Fruit fly (Drosophila melanogaster) whole organism, embryonic: ENCODE data around the gene CG31871.
A peak's percentile ranks its signal among the peaks of the same experiment; 100 is the strongest.

Source experiments
- Ada2b ChIP-seq: fragments of 200-800 bp; sonication (Bioruptor generic); IDR thresholded peaks from 2 replicates; pipeline ENCODE4 v1.3.6; 2022; ENCODE audit warnings: missing biosample characterization, missing genetic modification characterization
- Asciz ChIP-seq: fragments of 200-800 bp; sonication (Bioruptor generic); optimal IDR thresholded peaks from 2 replicates; lab custom pipeline; 2017; ENCODE audit warnings: missing biosample characterization, mild to moderate bottlenecking, missing genetic modification characterization, missing genetic modification reagents
- Awh ChIP-seq: fragments of 200-800 bp; sonication (Bioruptor generic); IDR thresholded peaks from 2 replicates; pipeline ENCODE4, ENCODE4 v1.3.6; 2022; ENCODE audit warnings: missing biosample characterization, missing genetic modification characterization
- CG10267 ChIP-seq: fragments of 200-800 bp; sonication (Bioruptor generic); optimal IDR thresholded peaks from 2 replicates; lab custom pipeline; 2018; ENCODE audit warnings: missing biosample characterization, mild to moderate bottlenecking, missing genetic modification characterization, moderate library complexity
- CG10274 ChIP-seq: fragments of 200-800 bp; sonication (Bioruptor generic); optimal IDR thresholded peaks from 3 replicates; lab custom pipeline; 2017; ENCODE audit warnings: missing biosample characterization, mild to moderate bottlenecking, missing genetic modification characterization
- CG10543 ChIP-seq: fragments of 200-800 bp; sonication (Bioruptor generic); optimal IDR thresholded peaks from 3 replicates; lab custom pipeline; 2017; ENCODE audit warnings: missing biosample characterization, mild to moderate bottlenecking, missing genetic modification characterization, moderate library complexity
- CG11093 ChIP-seq: fragments of 200-800 bp; sonication (Bioruptor generic); IDR thresholded peaks from 3 replicates; pipeline ENCODE4 v1.3.6; 2022; ENCODE audit warnings: missing biosample characterization, missing genetic modification characterization
- CG11456 ChIP-seq: fragments of 200-800 bp; sonication (Bioruptor generic); IDR thresholded peaks from 3 replicates; pipeline ENCODE4 v1.3.6; 2022; ENCODE audit warnings: missing biosample characterization, missing genetic modification characterization
- CG11504 ChIP-seq: fragments of 200-800 bp; sonication (Bioruptor generic); optimal IDR thresholded peaks from 3 replicates; lab custom pipeline; 2019; ENCODE audit warnings: missing biosample characterization, mild to moderate bottlenecking, missing genetic modification characterization, moderate library complexity
- CG12155 ChIP-seq: fragments of 200-800 bp; sonication (Bioruptor generic); optimal IDR thresholded peaks from 3 replicates; lab custom pipeline; 2016; ENCODE audit warnings: missing biosample characterization, missing genetic modification characterization
- CG12391 ChIP-seq: fragments of 200-800 bp; sonication (Bioruptor generic); optimal IDR thresholded peaks from 3 replicates; lab custom pipeline; 2018; ENCODE audit warnings: missing biosample characterization, mild to moderate bottlenecking, missing genetic modification characterization, moderate library complexity
- CG12942 ChIP-seq: fragments of 200-800 bp; sonication (Bioruptor generic); optimal IDR thresholded peaks from 3 replicates; lab custom pipeline; 2016; ENCODE audit warnings: missing biosample characterization, missing genetic modification characterization
- CG16779 ChIP-seq: fragments of 200-800 bp; sonication (Bioruptor generic); IDR thresholded peaks from 2 replicates; pipeline ENCODE4 v1.3.6; 2022; ENCODE audit warnings: missing biosample characterization, missing genetic modification characterization
- CG16813 ChIP-seq: fragments of 200-800 bp; sonication (Bioruptor generic); IDR thresholded peaks from 3 replicates; pipeline ENCODE4 v1.3.6; 2022; ENCODE audit warnings: missing biosample characterization, missing genetic modification characterization; ENCODE audit not compliant: partially characterized antibody
- CG17568 ChIP-seq: fragments of 200-800 bp; sonication (Bioruptor generic); optimal IDR thresholded peaks from 2 replicates; lab custom pipeline; 2018; ENCODE audit warnings: missing biosample characterization, mild to moderate bottlenecking, missing genetic modification characterization, moderate library complexity
- CG17912 ChIP-seq: fragments of 200-800 bp; sonication (Bioruptor generic); optimal IDR thresholded peaks from 2 replicates; lab custom pipeline; 2018; ENCODE audit warnings: missing biosample characterization, mild to moderate bottlenecking, missing genetic modification characterization
- CG2116 ChIP-seq: fragments of 200-800 bp; sonication (Bioruptor generic); optimal IDR thresholded peaks from 3 replicates; lab custom pipeline; 2018; ENCODE audit warnings: missing biosample characterization, mild to moderate bottlenecking, missing genetic modification characterization
- CG2199 ChIP-seq: fragments of 200-800 bp; sonication (Bioruptor generic); IDR thresholded peaks from 3 replicates; pipeline ENCODE4 v1.3.6; 2022; ENCODE audit warnings: missing biosample characterization, missing genetic modification characterization
- CG2875 ChIP-seq: fragments of 200-800 bp; sonication (Bioruptor generic); optimal IDR thresholded peaks from 2 replicates; lab custom pipeline; 2017; ENCODE audit warnings: missing biosample characterization, mild to moderate bottlenecking, missing genetic modification characterization, missing genetic modification reagents
- CG31388 ChIP-seq: fragments of 200-800 bp; sonication (Bioruptor generic); optimal IDR thresholded peaks from 2 replicates; lab custom pipeline; 2016; ENCODE audit warnings: missing biosample characterization, missing genetic modification characterization
- CG3726 ChIP-seq: fragments of 200-800 bp; sonication (Bioruptor generic); IDR thresholded peaks from 3 replicates; pipeline ENCODE4, ENCODE4 v1.3.6; 2022; ENCODE audit warnings: missing biosample characterization, missing genetic modification characterization
- CG4404 ChIP-seq: fragments of 200-800 bp; sonication (Bioruptor generic); IDR thresholded peaks from 2 replicates; pipeline ENCODE4 v1.3.6; 2022; ENCODE audit warnings: missing biosample characterization, missing genetic modification characterization
- CG5245 ChIP-seq: fragments of 200-800 bp; sonication (Bioruptor generic); optimal IDR thresholded peaks from 3 replicates; lab custom pipeline; 2016; ENCODE audit warnings: missing biosample characterization, missing genetic modification characterization
- CG6765 ChIP-seq: fragments of 200-800 bp; sonication (Bioruptor generic); optimal IDR thresholded peaks from 3 replicates; lab custom pipeline; 2017; ENCODE audit warnings: missing biosample characterization, mild to moderate bottlenecking, missing genetic modification characterization
- CTCF ChIP-seq: fragments of 200-800 bp; sonication (Bioruptor generic); optimal IDR thresholded peaks from 2 replicates; lab custom pipeline; 2017; ENCODE audit warnings: missing biosample characterization, mild to moderate bottlenecking, missing genetic modification characterization, moderate library complexity
- Dfd ChIP-seq, 2 experiments: fragments of >200 bp; optimal IDR thresholded peaks; 2 replicates each; lab custom pipeline; 2017; ENCODE audit warnings: missing biosample characterization in 2 of 2, missing genetic modification characterization in 2 of 2
- Gsc ChIP-seq: fragments of 200-800 bp; sonication (Bioruptor generic); IDR thresholded peaks from 2 replicates; pipeline ENCODE4 v1.3.6; 2022; ENCODE audit warnings: missing biosample characterization, missing genetic modification characterization
- HHEX ChIP-seq: fragments of 200-800 bp; sonication (Bioruptor generic); optimal IDR thresholded peaks from 3 replicates; lab custom pipeline; 2017; ENCODE audit warnings: missing biosample characterization, mild to moderate bottlenecking, missing genetic modification characterization, missing genetic modification reagents
- Hr51 ChIP-seq, 2 experiments: fragments of 200-800 bp; sonication (Bioruptor generic); optimal IDR thresholded peaks; 2 replicates in 1 of 2; 3 replicates in 1 of 2; lab custom pipeline; 2016 to 2018; ENCODE audit warnings: missing biosample characterization in 2 of 2, missing genetic modification characterization in 2 of 2, mild to moderate bottlenecking in 1 of 2, moderate library complexity in 1 of 2
- Myb ChIP-seq: fragments of 200-800 bp; sonication (Bioruptor generic); optimal IDR thresholded peaks from 2 replicates; lab custom pipeline; 2016; ENCODE audit warnings: missing biosample characterization, missing genetic modification characterization
- Rfx ChIP-seq: fragments of 200-800 bp; sonication (Bioruptor generic); IDR thresholded peaks from 2 replicates; pipeline ENCODE4 v1.3.6; 2022; ENCODE audit warnings: missing biosample characterization, missing genetic modification characterization
- Usf ChIP-seq: fragments of 200-800 bp; sonication (Bioruptor generic); optimal IDR thresholded peaks from 2 replicates; lab custom pipeline; 2017; ENCODE audit warnings: missing genotype, missing biosample characterization, missing genetic modification characterization
- YL-1 ChIP-seq: fragments of 200-800 bp; sonication (Bioruptor generic); optimal IDR thresholded peaks from 3 replicates; lab custom pipeline; 2017; ENCODE audit warnings: missing biosample characterization, mild to moderate bottlenecking, missing genetic modification characterization
- amos ChIP-seq: fragments of 200-800 bp; sonication (Bioruptor generic); IDR thresholded peaks from 2 replicates; pipeline ENCODE4 v1.3.6; 2022; ENCODE audit warnings: missing biosample characterization, missing genetic modification characterization; ENCODE audit not compliant: partially characterized antibody
- croc ChIP-seq: fragments of 200-800 bp; sonication (Bioruptor generic); conservative IDR thresholded peaks from 3 replicates; pipeline ENCODE4 v1.3.6; 2022; ENCODE audit warnings: missing biosample characterization, missing genetic modification characterization
- dpn ChIP-seq, 2 experiments: fragments of 200-800 bp; sonication (Bioruptor generic); optimal IDR thresholded peaks; 3 replicates each; lab custom pipeline; 2016; ENCODE audit warnings: missing biosample characterization in 2 of 2, missing genetic modification characterization in 2 of 2
- eve ChIP-seq, 2 experiments: fragments of >200 bp; optimal IDR thresholded peaks; 2 replicates each; lab custom pipeline; 2017; ENCODE audit warnings: missing biosample characterization in 2 of 2, missing genetic modification characterization in 2 of 2
- gem ChIP-seq: fragments of 200-800 bp; sonication (Bioruptor generic); optimal IDR thresholded peaks from 2 replicates; lab custom pipeline; 2019; ENCODE audit warnings: missing biosample characterization, mild to moderate bottlenecking, missing genetic modification characterization, moderate library complexity
- grn ChIP-seq: fragments of 200-800 bp; sonication (Bioruptor generic); optimal IDR thresholded peaks from 3 replicates; lab custom pipeline; 2017; ENCODE audit warnings: missing biosample characterization, missing genetic modification characterization
- ken ChIP-seq: fragments of 200-800 bp; sonication (Bioruptor generic); IDR thresholded peaks from 3 replicates; pipeline ENCODE4 v1.3.6; 2022; ENCODE audit warnings: missing biosample characterization, missing genetic modification characterization
- nerfin-2 ChIP-seq: fragments of 200-800 bp; sonication (Bioruptor generic); IDR thresholded peaks from 2 replicates; pipeline ENCODE4 v1.3.6; 2022; ENCODE audit warnings: missing biosample characterization, missing genetic modification characterization; ENCODE audit not compliant: partially characterized antibody
- psq ChIP-seq: fragments of 200-800 bp; sonication (Bioruptor generic); optimal IDR thresholded peaks from 2 replicates; lab custom pipeline; 2017; ENCODE audit warnings: missing biosample characterization, missing genetic modification characterization
- rib ChIP-seq: fragments of 200-800 bp; sonication (Bioruptor generic); IDR thresholded peaks from 2 replicates; pipeline ENCODE4 v1.3.6; 2022; ENCODE audit warnings: missing biosample characterization, missing genetic modification characterization
- sens ChIP-seq: fragments of 200-800 bp; sonication (Bioruptor generic); peaks from one replicate; lab custom pipeline; 2016; ENCODE audit warnings: missing biosample characterization, missing genetic modification characterization
- sna ChIP-seq: fragments of 200-800 bp; sonication (Bioruptor generic); IDR thresholded peaks from 2 replicates; pipeline ENCODE4 v1.3.6; 2022; ENCODE audit warnings: missing biosample characterization, missing genetic modification characterization; ENCODE audit not compliant: partially characterized antibody
- so ChIP-seq: fragments of 200-800 bp; sonication (Bioruptor generic); IDR thresholded peaks from 3 replicates; pipeline ENCODE4 v1.3.6; 2022; ENCODE audit warnings: missing biosample characterization, missing genetic modification characterization
- stwl ChIP-seq: fragments of 200-800 bp; sonication (Bioruptor generic); optimal IDR thresholded peaks from 3 replicates; lab custom pipeline; 2018; ENCODE audit warnings: missing biosample characterization, mild to moderate bottlenecking, missing genetic modification characterization, moderate library complexity

CG31871 gene

dm6 chr2L:10671530-10671929, 9.6 kb downstream of the CG31871 start:
- TF ChIP-seq dpn (GFP tag; optimal IDR thresholded peaks at IDR 0.05; lab: Kevin White, UChicago) (no peak), stwl (peak; percentile 8), Rfx (GFP tag; lab: Robert Waterston, UW) (no peak), Dfd (GFP tag; optimal IDR thresholded peaks at IDR 0.05; lab: Kevin White, UChicago) (no peak), psq (GFP tag; lab: Kevin White, UChicago) (no peak), Usf (GFP tag; lab: Kevin White, UChicago) (no peak), CG5245 (GFP tag; lab: Kevin White, UChicago) (no peak), HHEX (GFP tag; lab: Kevin White, UChicago) (no peak), CG4404 (no peak), CG16813 (no peak), CG3726 (GFP tag; lab: Robert Waterston, UW) (no peak), CG10543 (GFP tag; lab: Kevin White, UChicago) (no peak), rib (GFP tag; lab: Robert Waterston, UW) (no peak), YL-1 (GFP tag; lab: Kevin White, UChicago) (no peak), grn (GFP tag; lab: Kevin White, UChicago) (no peak), Gsc (GFP tag; lab: Robert Waterston, UW) (no peak), Hr51 (GFP tag; optimal IDR thresholded peaks at IDR 0.05; lab: Kevin White, UChicago) (no peak), CG11456 (GFP tag; lab: Robert Waterston, UW) (no peak), CTCF (GFP tag; lab: Kevin White, UChicago) (peak; percentile 49), CG17912 (GFP tag; lab: Kevin White, UChicago) (no peak), nerfin-2 (GFP tag; lab: Robert Waterston, UW) (no peak), Myb (peak; percentile 80), CG2199 (0 out of 3 replicates have a peak, but pooled peaks have one; percentile 60), Awh (GFP tag; lab: Robert Waterston, UW) (no peak), CG11504 (tag; lab: Kevin White, UChicago) (peak; percentile 44), CG10274 (GFP tag; lab: Kevin White, UChicago) (no peak), CG10267 (tag; lab: Kevin White, UChicago) (no peak), CG12155 (GFP tag; lab: Kevin White, UChicago) (no peak), so (GFP tag; lab: Robert Waterston, UW) (no peak), CG16779 (no peak), eve (GFP tag; optimal IDR thresholded peaks at IDR 0.05; lab: Kevin White, UChicago) (no peak), CG2116 (GFP tag; lab: Kevin White, UChicago) (no peak), croc (GFP tag; lab: Robert Waterston, UW) (no peak), CG12391 (tag; lab: Kevin White, UChicago) (no peak), CG12942 (GFP tag; lab: Kevin White, UChicago) (no peak), CG6765 (GFP tag; lab: Kevin White, UChicago) (no peak), CG2875 (no peak), amos (GFP tag; lab: Robert Waterston, UW) (peak; percentile 23; the same call in 1 of the 2 replicates), CG17568 (GFP tag; lab: Kevin White, UChicago) (no peak), gem (tag; lab: Kevin White, UChicago) (no peak), CG31388 (GFP tag; lab: Kevin White, UChicago) (no peak), sna (no peak), sens (GFP tag; lab: Kevin White, UChicago) (peak; percentile 12), Ada2b (no peak), ken (GFP tag; lab: Robert Waterston, UW) (no peak), CG11093 (GFP tag; lab: Robert Waterston, UW) (no peak), Asciz (GFP tag; lab: Kevin White, UChicago) (no peak)
